Worm (Caenorhabditis elegans) whole organism, L4 larva: ENCODE data around the gene K08D8.7.

Source experiments
- ceh-28 ChIP-seq: fragments of 150-350 bp; optimal IDR thresholded peaks from 2 replicates; lab custom pipeline; 2014; ENCODE audit warnings: missing biosample characterization, missing genetic modification reagents, missing genetic modification characterization
- ceh-62 ChIP-seq: sonication (generic microtip); optimal IDR thresholded peaks from 2 replicates; lab custom pipeline; 2017; ENCODE audit warnings: missing biosample characterization, missing genetic modification characterization
- lin-13 ChIP-seq: fragments of 150-350 bp; optimal IDR thresholded peaks from 2 replicates; lab custom pipeline; 2014; ENCODE audit warnings: missing biosample characterization, missing genetic modification reagents, missing genetic modification characterization
- nhr-28 ChIP-seq: fragments of 150-350 bp; optimal IDR thresholded peaks from 2 replicates; lab custom pipeline; 2014; ENCODE audit warnings: missing biosample characterization, missing genetic modification characterization
- nhr-6 ChIP-seq: fragments of 150-350 bp; optimal IDR thresholded peaks from 2 replicates; lab custom pipeline; 2014; ENCODE audit warnings: missing biosample characterization, missing genetic modification characterization
- nhr-76 ChIP-seq: fragments of 150-350 bp; optimal IDR thresholded peaks from 2 replicates; lab custom pipeline; 2014; ENCODE audit warnings: missing biosample characterization, missing genetic modification characterization
- pha-4 ChIP-seq, 2 experiments: fragments of 150-350 bp in 1 of 2; fragments of 200-800 bp in 1 of 2; sonication (Bioruptor generic) in 1 of 2; IDR thresholded peaks in 1 of 2; optimal IDR thresholded peaks in 1 of 2; 2 replicates each; pipeline versions ENCODE4 v1.3.6 to Lab custom; 2014 to 2022; ENCODE audit warnings: missing genetic modification characterization in 2 of 2, missing genetic modification reagents in 2 of 2, missing biosample characterization in 1 of 2, missing compliant biosample characterization in 1 of 2
- skn-1 ChIP-seq: fragments of 150-350 bp; optimal IDR thresholded peaks from 2 replicates; lab custom pipeline; 2014; ENCODE audit warnings: missing biosample characterization, missing genetic modification characterization
- snpc-4 ChIP-seq: fragments of 150-350 bp; optimal IDR thresholded peaks from 2 replicates; lab custom pipeline; 2014; ENCODE audit warnings: missing biosample characterization, missing genetic modification characterization
- unc-130 ChIP-seq: sonication (generic microtip); optimal IDR thresholded peaks from 2 replicates; lab custom pipeline; 2016; ENCODE audit warnings: missing genetic modification reagents, missing genetic modification characterization, missing compliant biosample characterization
- unc-62 ChIP-seq, 3 experiments: fragments of 150-350 bp in 1 of 3; sonication (generic microtip); optimal IDR thresholded peaks in 2 of 3; peaks in 1 of 3; 1 replicate in 1 of 3; 2 replicates in 2 of 3; lab custom pipeline; 2014 to 2017; ENCODE audit warnings: missing biosample characterization in 3 of 3, missing genetic modification characterization in 3 of 3, missing genetic modification reagents in 3 of 3, missing genotype in 1 of 3
- ztf-11 ChIP-seq: fragments of 150-350 bp; optimal IDR thresholded peaks from 2 replicates; lab custom pipeline; 2014; ENCODE audit warnings: missing biosample characterization, missing genetic modification characterization

DNA sequence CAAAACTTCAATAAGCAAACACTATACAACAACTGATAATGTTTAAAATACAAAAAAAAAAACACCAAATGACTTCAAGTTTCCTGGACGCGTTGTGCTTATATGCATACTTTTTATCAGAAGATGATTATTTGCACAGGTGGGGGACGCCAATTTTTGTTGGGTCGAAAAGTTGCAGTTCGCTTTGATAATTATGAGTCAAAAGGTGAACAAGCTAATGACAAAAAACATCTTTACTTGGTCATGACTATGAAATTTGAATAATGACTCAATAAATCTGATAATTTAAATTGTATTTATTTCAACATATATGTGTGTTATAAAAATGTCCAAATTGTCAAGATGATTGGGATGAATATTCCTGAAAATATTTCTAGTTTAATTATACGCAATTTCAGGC lies 13.4 kb upstream of the K08D8.7 start, which contains the start of gene ZK896.4:
- TF ChIP-seq pha-4 (GFP tag; IDR thresholded peaks at IDR 0.05; lab: Robert Waterston, UW) (no peak), pha-4 (tag; optimal IDR thresholded peaks at IDR 0.05; lab: Kevin White, UChicago) (no peak), ztf-11 (no peak), nhr-76 (tag; lab: Kevin White, UChicago) (no peak), skn-1 (tag; lab: Kevin White, UChicago) (no peak), unc-130 (GFP tag; lab: Kevin White, UChicago) (no peak), nhr-6 (no peak), ceh-28 (tag; lab: Kevin White, UChicago) (no peak), snpc-4 (tag; lab: Kevin White, UChicago) (no peak), nhr-28 (tag; lab: Kevin White, UChicago) (no peak), unc-62 (GFP tag; optimal IDR thresholded peaks at IDR 0.05 in 1 of 2; lab: Kevin White, UChicago) (no peak), unc-62 (tag; optimal IDR thresholded peaks at IDR 0.05; lab: Kevin White, UChicago) (no peak), lin-13 (GFP tag; lab: Kevin White, UChicago) (no peak), ceh-62 (tag; lab: Kevin White, UChicago) (no peak)
